Fruit fly (Drosophila melanogaster): ENCODE measurements around the gene CG14933.

Gene CG14933

dm6 chr2L:11808702-11809583, 33.7 kb upstream of the CG14933 start, which contains the start of gene crol (continued):
- TF ChIP-seq CG33557 (GFP tag; optimal IDR thresholded peaks at IDR 0.05) (no peak), CG34376 (GFP tag; optimal IDR thresholded peaks at IDR 0.05) (peak; percentile 44), Atf3 (GFP tag; optimal IDR thresholded peaks at IDR 0.05) (no peak), Nf-YC (tag; optimal IDR thresholded peaks at IDR 0.05) (peak; percentile 15), onecut (GFP tag; IDR thresholded peaks at IDR 0.05) (peak; percentile 28), Mrtf (GFP tag; IDR thresholded peaks at IDR 0.05) (no peak), CG10979 (tag; optimal IDR thresholded peaks at IDR 0.05) (peak; percentile 27), jumu (GFP tag; optimal IDR thresholded peaks at IDR 0.05) (peak; percentile 30), ato (GFP tag; IDR thresholded peaks at IDR 0.05; ENCODE audit: partially characterized antibody) (peak; percentile 74), CG8478 (optimal IDR thresholded peaks at IDR 0.05) (no peak), HmgD (GFP tag; optimal IDR thresholded peaks at IDR 0.05) (no peak), run (tag; optimal IDR thresholded peaks at IDR 0.05) (no peak), zf30C (GFP tag; optimal IDR thresholded peaks at IDR 0.05) (no peak), rib (GFP tag; IDR thresholded peaks at IDR 0.05) (0 out of 2 replicates have a peak, but pooled peaks have one; percentile 46), pan (optimal IDR thresholded peaks at IDR 0.05) (no peak), pan (GFP tag; optimal IDR thresholded peaks at IDR 0.05 in 1 of 2, IDR thresholded peaks at IDR 0.05 in 1 of 2) (peak in 1 of 2 experiments; percentile 20), Dek (tag; optimal IDR thresholded peaks at IDR 0.05) (peak; percentile 40), CG17802 (tag; optimal IDR thresholded peaks at IDR 0.05) (no peak), CG17359 (tag; optimal IDR thresholded peaks at IDR 0.05) (no peak), lab (GFP tag; optimal IDR thresholded peaks at IDR 0.05) (peak; percentile 7), CG12769 (tag; optimal IDR thresholded peaks at IDR 0.05) (peak; percentile 94), Jarid2 (GFP tag; optimal IDR thresholded peaks at IDR 0.05) (no peak), CkIIα-i1 (GFP tag; IDR thresholded peaks at IDR 0.05) (no peak), Adf1 (GFP tag; IDR thresholded peaks at IDR 0.05) (peak; percentile 90), phol (tag; optimal IDR thresholded peaks at IDR 0.05) (peak; percentile 43), fru (optimal IDR thresholded peaks at IDR 0.05) (no peak), CG6689 (GFP tag; IDR thresholded peaks at IDR 0.05) (0 out of 2 replicates have a peak, but pooled peaks have one; percentile 8), E2f2 (GFP tag; IDR thresholded peaks at IDR 0.05) (peak; percentile 49; the same call in 1 of the 2 replicates), HmgZ (tag; optimal IDR thresholded peaks at IDR 0.05) (peak; percentile 48), CG18262 (tag; optimal IDR thresholded peaks at IDR 0.05) (no peak), CG12659 (GFP tag; optimal IDR thresholded peaks at IDR 0.05) (peak; percentile 76), Sry-δ (GFP tag; optimal IDR thresholded peaks at IDR 0.05) (peak; percentile 90), wdn (GFP tag; IDR thresholded peaks at IDR 0.05) (no peak), slou (GFP tag; optimal IDR thresholded peaks at IDR 0.05) (no peak), CG1233 (GFP tag; optimal IDR thresholded peaks at IDR 0.05) (no peak), chif (GFP tag; optimal IDR thresholded peaks at IDR 0.05) (no peak), CG14710 (tag; optimal IDR thresholded peaks at IDR 0.05) (peak; percentile 57), Deaf1 (tag; optimal IDR thresholded peaks at IDR 0.05) (peak; percentile 93), pros (GFP tag; optimal IDR thresholded peaks at IDR 0.05) (peak; percentile 89), CrebB (tag; optimal IDR thresholded peaks at IDR 0.05) (no peak), CG11695 (GFP tag; IDR thresholded peaks at IDR 0.05) (no peak), tap (tag; optimal IDR thresholded peaks at IDR 0.05) (peak; percentile 30), Taf1 (GFP tag; IDR thresholded peaks at IDR 0.05) (0 out of 2 replicates have a peak, but pooled peaks have one; percentile 9), tup (GFP tag; optimal IDR thresholded peaks at IDR 0.05) (no peak), chinmo (GFP tag; IDR thresholded peaks at IDR 0.05; ENCODE audit: partially characterized antibody) (peak; percentile 92), CG15696 (tag; optimal IDR thresholded peaks at IDR 0.05) (peak; percentile 17), CG4424 (GFP tag; optimal IDR thresholded peaks at IDR 0.05) (no peak), E2f1 (GFP tag; IDR thresholded peaks at IDR 0.05) (peak; percentile 81), Hr3 (GFP tag; optimal IDR thresholded peaks at IDR 0.05) (peak; percentile 36), CTCF (GFP tag; optimal IDR thresholded peaks at IDR 0.05) (peak; percentile 20)
